Worm (Caenorhabditis elegans): ENCODE results near the gene C27A7.5.

DNA sequence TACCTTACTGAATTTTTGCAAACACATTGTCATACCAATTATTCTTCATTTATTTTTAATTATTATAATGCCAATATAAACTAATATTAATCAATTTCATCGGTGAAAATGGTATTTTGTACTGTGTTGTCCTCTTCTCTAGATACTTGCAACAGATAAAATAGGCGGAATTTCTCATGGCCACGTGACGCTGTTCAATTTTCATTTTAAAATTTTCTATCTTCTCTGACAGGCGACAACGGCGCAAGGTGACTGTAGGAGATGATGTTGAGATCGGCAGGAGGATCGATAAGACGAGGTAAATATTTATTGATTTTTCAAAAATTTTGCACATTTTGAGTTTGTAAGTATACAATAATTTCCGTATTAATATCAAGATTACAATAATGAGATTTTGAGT, 32.2 kb upstream of the C27A7.5 start, which contains the start of gene ogdh-2:
- TF ChIP-seq C04F5.9 (tag; optimal IDR thresholded peaks at IDR 0.05) (no peak), ceh-8 (GFP tag; optimal IDR thresholded peaks at IDR 0.05) (no peak), pqm-1 (tag; optimal IDR thresholded peaks at IDR 0.05) (no peak), rnt-1 (tag; optimal IDR thresholded peaks at IDR 0.05) (no peak), ama-1 (optimal IDR thresholded peaks at IDR 0.05) (no peak), pax-3 (tag; optimal IDR thresholded peaks at IDR 0.05) (no peak), lin-39 (tag; optimal IDR thresholded peaks at IDR 0.05) (no peak), nhr-47 (tag; optimal IDR thresholded peaks at IDR 0.05) (no peak), lin-15B (tag; optimal IDR thresholded peaks at IDR 0.05) (no peak)
